6 fruit fly cellular contexts compared by ENCODE assay signal in the genomic region with DNA sequence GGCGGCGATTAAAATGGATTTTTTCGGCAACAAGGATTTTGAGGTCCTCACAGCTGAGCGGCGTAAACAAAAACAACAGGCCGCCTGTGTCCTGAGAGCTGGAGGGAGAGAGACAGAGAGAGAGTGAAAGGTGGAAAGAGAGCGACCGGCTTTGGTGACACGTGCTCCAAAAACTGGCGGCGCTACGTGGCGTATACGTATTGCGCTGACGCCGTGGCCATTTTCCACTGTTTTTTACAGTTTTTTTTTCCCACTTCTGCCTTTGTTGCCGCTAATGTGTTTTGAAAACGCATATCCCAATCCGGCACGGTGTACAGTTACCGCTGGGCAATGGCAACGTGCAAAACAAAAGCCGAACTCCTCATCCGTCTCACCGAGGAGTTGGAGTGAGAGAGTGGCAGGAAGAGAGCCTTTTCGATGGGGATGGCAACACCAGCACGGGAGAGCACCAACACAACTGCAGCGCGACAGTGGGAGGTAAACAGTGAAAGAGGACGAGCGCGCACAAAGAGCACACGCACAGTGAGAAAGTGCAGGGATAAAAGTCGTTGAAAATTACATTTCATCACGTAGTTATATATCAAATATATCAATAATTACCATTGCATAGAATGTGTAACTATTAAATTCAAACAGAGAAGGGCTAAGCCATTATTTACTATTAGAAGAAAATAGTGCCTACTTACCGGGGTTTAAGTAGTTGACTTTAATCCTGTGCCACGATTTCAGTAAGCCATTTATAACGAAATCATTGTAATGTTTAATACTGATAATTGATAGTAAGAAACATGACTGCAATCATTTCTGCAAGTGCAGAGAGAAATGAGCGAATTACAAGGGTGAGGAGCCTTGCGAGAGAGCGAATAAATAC.
TF ChIP-seq lines count a peak whose summit lies in the region.

No protein-coding gene starts in this region.

- TF ChIP-seq CTCF in whole organism, embryonic (GFP tag; optimal IDR thresholded peaks at IDR 0.05; lab: Kevin White, UChicago) = no peak

TF ChIP-seq in whole organism, 6 proteins besides CTCF, POLR2A, EP300 and RAD21:
- TF ChIP-seq EcR (GFP tag; optimal IDR thresholded peaks at IDR 0.05; lab: Kevin White, UChicago) = no peak
- peak; percentile 18 for TF ChIP-seq Dll (optimal IDR thresholded peaks at IDR 0.05; lab: Kevin White, UChicago)
- TF ChIP-seq usp (GFP tag; optimal IDR thresholded peaks at IDR 0.05; lab: Kevin White, UChicago) = no peak
- TF ChIP-seq CG8478 (optimal IDR thresholded peaks at IDR 0.05; lab: Kevin White, UChicago) = no peak
- TF ChIP-seq psq (optimal IDR thresholded peaks at IDR 0.05; lab: Kevin White, UChicago) = no peak

TF ChIP-seq in whole organism, adult, 20 proteins besides CTCF, POLR2A, EP300 and RAD21:
- peak; percentile 68 for TF ChIP-seq toe (GFP tag; optimal IDR thresholded peaks at IDR 0.05; lab: Kevin White, UChicago)
- TF ChIP-seq CG11617 (GFP tag; optimal IDR thresholded peaks at IDR 0.05; lab: Kevin White, UChicago) = peak; percentile 40
- TF ChIP-seq CG33017 (tag; optimal IDR thresholded peaks at IDR 0.05; lab: Kevin White, UChicago) = peak; percentile 25
- TF ChIP-seq CG5204 (GFP tag; optimal IDR thresholded peaks at IDR 0.05; lab: Kevin White, UChicago) = peak; percentile 70
- TF ChIP-seq CG1620 (GFP tag; optimal IDR thresholded peaks at IDR 0.05; lab: Kevin White, UChicago) = peak; percentile 15
- TF ChIP-seq Hr96 (GFP tag; optimal IDR thresholded peaks at IDR 0.05; lab: Kevin White, UChicago) = no peak
TF ChIP-seq in whole organism, adult: peak in this region for 5.

TF ChIP-seq in whole organism, embryonic, 481 proteins besides CTCF, POLR2A, EP300 and RAD21 (continues in another document):
- TF ChIP-seq Six4 (GFP tag; optimal IDR thresholded peaks at IDR 0.05; lab: Kevin White, UChicago) = peak; percentile 49
- TF ChIP-seq Taf1 (GFP tag; IDR thresholded peaks at IDR 0.05; lab: Robert Waterston, UW) = no peak; the same call in 1 of the 2 replicates
- peak; percentile 67; the same call in 1 of the 2 replicates for TF ChIP-seq CG31441 (GFP tag; IDR thresholded peaks at IDR 0.05; lab: Robert Waterston, UW)
- TF ChIP-seq ems (GFP tag; optimal IDR thresholded peaks at IDR 0.05; lab: Kevin White, UChicago) = peak; percentile 40
- TF ChIP-seq pho (GFP tag; optimal IDR thresholded peaks at IDR 0.05; lab: Kevin White, UChicago) = no peak
- TF ChIP-seq ash1 (GFP tag; optimal IDR thresholded peaks at IDR 0.05; lab: Kevin White, UChicago) = no peak
- peak; percentile 38 for TF ChIP-seq CG32772 (GFP tag; IDR thresholded peaks at IDR 0.05; lab: Robert Waterston, UW)
- peak; percentile 30 for TF ChIP-seq tap (tag; optimal IDR thresholded peaks at IDR 0.05; lab: Kevin White, UChicago)
- TF ChIP-seq CG4820 (GFP tag; optimal IDR thresholded peaks at IDR 0.05; lab: Kevin White, UChicago) = peak; percentile 21
- peak; percentile 6; the same call in 1 of the 2 replicates for TF ChIP-seq seq (GFP tag; IDR thresholded peaks at IDR 0.05; lab: Robert Waterston, UW)
- 0 out of 4 replicates have a peak, but pooled peaks have one; percentile 38 for TF ChIP-seq chinmo (GFP tag; IDR thresholded peaks at IDR 0.05; lab: Robert Waterston, UW; ENCODE audit: partially characterized antibody)
- TF ChIP-seq CG2712 (tag; optimal IDR thresholded peaks at IDR 0.05; lab: Kevin White, UChicago) = peak; percentile 74
- no peak for TF ChIP-seq CG8290 (GFP tag; optimal IDR thresholded peaks at IDR 0.05; lab: Kevin White, UChicago)
- peak; percentile 52 to 74 for TF ChIP-seq CG8290 (tag; optimal IDR thresholded peaks at IDR 0.05; lab: Kevin White, UChicago)
- peak; percentile 18 for TF ChIP-seq chn (GFP tag; optimal IDR thresholded peaks at IDR 0.05; lab: Kevin White, UChicago)
- TF ChIP-seq ro (GFP tag; IDR thresholded peaks at IDR 0.05; lab: Robert Waterston, UW) = no peak; the same call in 1 of the 2 replicates

TF ChIP-seq in whole organism, prepupa, 60 proteins besides CTCF, POLR2A, EP300 and RAD21 (continues in another document):
- TF ChIP-seq fd59A (GFP tag; optimal IDR thresholded peaks at IDR 0.05; lab: Kevin White, UChicago) = peak; percentile 82
- peak; percentile 73 for TF ChIP-seq topi (GFP tag; optimal IDR thresholded peaks at IDR 0.05; lab: Kevin White, UChicago)
- peak; percentile 79 for TF ChIP-seq Smox (GFP tag; optimal IDR thresholded peaks at IDR 0.05; lab: Kevin White, UChicago)
- peak; percentile 64 for TF ChIP-seq CG8632 (GFP tag; optimal IDR thresholded peaks at IDR 0.05; lab: Kevin White, UChicago)
- TF ChIP-seq CG3919 (GFP tag; optimal IDR thresholded peaks at IDR 0.05; lab: Kevin White, UChicago) = peak; percentile 75
- TF ChIP-seq CG31627 (GFP tag; optimal IDR thresholded peaks at IDR 0.05; lab: Kevin White, UChicago) = peak; percentile 81
- TF ChIP-seq CG8119 (GFP tag; IDR thresholded peaks at IDR 0.05; lab: Robert Waterston, UW) = peak; percentile 42; the same call in 2 of the 3 replicates
- TF ChIP-seq OdsH (GFP tag; optimal IDR thresholded peaks at IDR 0.05; lab: Kevin White, UChicago) = peak; percentile 53
- TF ChIP-seq dac (GFP tag; optimal IDR thresholded peaks at IDR 0.05; lab: Kevin White, UChicago) = peak; percentile 32
- peak; percentile 51 for TF ChIP-seq Sox15 (GFP tag; optimal IDR thresholded peaks at IDR 0.05; lab: Kevin White, UChicago)
- peak; percentile 72 for TF ChIP-seq CG11902 (GFP tag; optimal IDR thresholded peaks at IDR 0.05; lab: Kevin White, UChicago)
- TF ChIP-seq Eip75B (GFP tag; optimal IDR thresholded peaks at IDR 0.05; lab: Kevin White, UChicago) = peak; percentile 85
- peak; percentile 79 for TF ChIP-seq CG6792 (GFP tag; optimal IDR thresholded peaks at IDR 0.05; lab: Kevin White, UChicago)
- TF ChIP-seq fd85E (GFP tag; optimal IDR thresholded peaks at IDR 0.05; lab: Kevin White, UChicago) = peak; percentile 30
- peak; percentile 48 for TF ChIP-seq CG4318 (GFP tag; optimal IDR thresholded peaks at IDR 0.05; lab: Kevin White, UChicago)
- TF ChIP-seq Met (GFP tag; optimal IDR thresholded peaks at IDR 0.05; lab: Kevin White, UChicago) = peak; percentile 81
- no peak for TF ChIP-seq spab (GFP tag; optimal IDR thresholded peaks at IDR 0.05; lab: Kevin White, UChicago)

TF ChIP-seq in whole organism, pupa, 21 proteins besides CTCF, POLR2A, EP300 and RAD21 (continues in another document):
- TF ChIP-seq rn (GFP tag; IDR thresholded peaks at IDR 0.05; lab: Robert Waterston, UW) = 0 out of 2 replicates have a peak, but pooled peaks have one; percentile 12
- TF ChIP-seq CG8301 (tag; optimal IDR thresholded peaks at IDR 0.05; lab: Kevin White, UChicago) = peak; percentile 54
- TF ChIP-seq CG17806 (tag; optimal IDR thresholded peaks at IDR 0.05; lab: Kevin White, UChicago) = peak; percentile 73
- TF ChIP-seq D1 (tag; optimal IDR thresholded peaks at IDR 0.05; lab: Kevin White, UChicago) = no peak
- TF ChIP-seq CG4496 (GFP tag; IDR thresholded peaks at IDR 0.05; lab: Robert Waterston, UW) = peak; percentile 42; the same call in 2 of the 3 replicates
- peak; percentile 77 for TF ChIP-seq CG9948 (tag; optimal IDR thresholded peaks at IDR 0.05; lab: Kevin White, UChicago)
- peak; percentile 74 for TF ChIP-seq Snoo (tag; optimal IDR thresholded peaks at IDR 0.05; lab: Kevin White, UChicago)
- no peak for TF ChIP-seq Ets98B (GFP tag; IDR thresholded peaks at IDR 0.05; lab: Robert Waterston, UW)
- TF ChIP-seq Pif1A (GFP tag; optimal IDR thresholded peaks at IDR 0.05; lab: Kevin White, UChicago) = peak; percentile 70
- TF ChIP-seq CG32121 (GFP tag; IDR thresholded peaks at IDR 0.05; lab: Robert Waterston, UW) = no peak
- no peak for TF ChIP-seq CG10348 (GFP tag; IDR thresholded peaks at IDR 0.05; lab: Robert Waterston, UW)
- peak; percentile 54 for TF ChIP-seq gl (tag; optimal IDR thresholded peaks at IDR 0.05; lab: Kevin White, UChicago)
- TF ChIP-seq CG14655 (GFP tag; optimal IDR thresholded peaks at IDR 0.05; lab: Kevin White, UChicago) = peak; percentile 80
- TF ChIP-seq CG34367 (tag; optimal IDR thresholded peaks at IDR 0.05; lab: Kevin White, UChicago) = peak; percentile 78
- peak; percentile 47 for TF ChIP-seq CG13204 (GFP tag; optimal IDR thresholded peaks at IDR 0.05; lab: Kevin White, UChicago)
- no peak for TF ChIP-seq EcR (GFP tag; optimal IDR thresholded peaks at IDR 0.05; lab: Kevin White, UChicago)
- no peak; the same call in 1 of the 2 replicates for TF ChIP-seq CG12605 (GFP tag; IDR thresholded peaks at IDR 0.05; lab: Robert Waterston, UW)
- TF ChIP-seq Pif1B (GFP tag; optimal IDR thresholded peaks at IDR 0.05; lab: Kevin White, UChicago) = peak; percentile 72
- peak; percentile 80 for TF ChIP-seq CG15710 (tag; optimal IDR thresholded peaks at IDR 0.05; lab: Kevin White, UChicago)

TF ChIP-seq in whole organism, wandering third instar larva, 38 proteins besides CTCF, POLR2A, EP300 and RAD21 (continues in another document):
- TF ChIP-seq lola (GFP tag; optimal IDR thresholded peaks at IDR 0.05; lab: Kevin White, UChicago) (no peak), Hnf4 (GFP tag; optimal IDR thresholded peaks at IDR 0.05; lab: Kevin White, UChicago) (peak; percentile 50), sage (GFP tag; optimal IDR thresholded peaks at IDR 0.05; lab: Kevin White, UChicago) (no peak), br (GFP tag; optimal IDR thresholded peaks at IDR 0.05; lab: Kevin White, UChicago) (peak; percentile 68), Rel (GFP tag; optimal IDR thresholded peaks at IDR 0.05; lab: Kevin White, UChicago) (no peak), Rel (tag; optimal IDR thresholded peaks at IDR 0.05; lab: Kevin White, UChicago) (no peak), fru (GFP tag; optimal IDR thresholded peaks at IDR 0.05; lab: Kevin White, UChicago) (peak; percentile 80), usp (GFP tag; optimal IDR thresholded peaks at IDR 0.05; lab: Kevin White, UChicago) (no peak), Mio (GFP tag; optimal IDR thresholded peaks at IDR 0.05; lab: Kevin White, UChicago) (no peak), dmrt93B (GFP tag; optimal IDR thresholded peaks at IDR 0.05; lab: Kevin White, UChicago) (peak; percentile 55), Vsx2 (GFP tag; optimal IDR thresholded peaks at IDR 0.05; lab: Kevin White, UChicago; ENCODE audit: partially characterized antibody) (no peak), foxo (GFP tag; optimal IDR thresholded peaks at IDR 0.05; lab: Kevin White, UChicago) (peak in 1 of 2 experiments; percentile 82), dsf (GFP tag; optimal IDR thresholded peaks at IDR 0.05; lab: Kevin White, UChicago; ENCODE audit: borderline replicate concordance) (no peak), psq (GFP tag; optimal IDR thresholded peaks at IDR 0.05; lab: Kevin White, UChicago) (peak; percentile 78), CG9705 (GFP tag; optimal IDR thresholded peaks at IDR 0.05; lab: Kevin White, UChicago) (peak; percentile 55), Hr83 (GFP tag; optimal IDR thresholded peaks at IDR 0.05; lab: Kevin White, UChicago; ENCODE audit: poor library complexity, severe bottlenecking) (no peak), CrebA (GFP tag; optimal IDR thresholded peaks at IDR 0.05; lab: Kevin White, UChicago; ENCODE audit: borderline replicate concordance) (no peak), h (GFP tag; optimal IDR thresholded peaks at IDR 0.05; lab: Kevin White, UChicago) (peak; percentile 74), Hr78 (GFP tag; optimal IDR thresholded peaks at IDR 0.05; lab: Kevin White, UChicago) (no peak), OdsH (GFP tag; optimal IDR thresholded peaks at IDR 0.05; lab: Kevin White, UChicago) (peak; percentile 74), pan (optimal IDR thresholded peaks at IDR 0.05; lab: Kevin White, UChicago) (no peak)
